Worm (Caenorhabditis elegans): ENCODE results near the gene ttr-27.
A peak's percentile ranks its signal among the peaks of the same experiment; 100 is the strongest.

ttr-27 gene

DNA sequence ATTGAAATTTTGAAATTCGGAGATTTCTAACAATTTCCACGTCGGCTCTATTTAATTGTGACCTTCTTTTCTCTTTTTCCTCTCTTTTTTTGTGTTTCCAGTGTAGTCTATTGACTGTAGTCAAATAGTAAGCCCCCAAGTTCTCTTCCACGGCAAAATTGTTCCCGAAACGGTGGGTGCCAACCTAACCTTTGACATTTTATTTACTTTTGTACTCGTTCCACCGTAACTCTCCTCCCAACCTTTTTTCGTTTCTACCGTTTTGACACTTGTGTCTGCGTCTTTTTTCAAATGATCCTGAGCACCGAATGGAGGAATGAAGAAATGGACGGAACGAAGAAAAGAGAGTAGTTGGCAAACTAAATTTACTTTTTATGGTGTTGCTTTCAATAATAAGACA lies 33.2 kb downstream of the ttr-27 start:
- TF ChIP-seq nhr-129 (tag; optimal IDR thresholded peaks at IDR 0.05) (peak; percentile 17), F13H6.1 (tag; optimal IDR thresholded peaks at IDR 0.05) (peak; percentile 40), fos-1 (tag; optimal IDR thresholded peaks at IDR 0.05) (no peak)

DNA sequence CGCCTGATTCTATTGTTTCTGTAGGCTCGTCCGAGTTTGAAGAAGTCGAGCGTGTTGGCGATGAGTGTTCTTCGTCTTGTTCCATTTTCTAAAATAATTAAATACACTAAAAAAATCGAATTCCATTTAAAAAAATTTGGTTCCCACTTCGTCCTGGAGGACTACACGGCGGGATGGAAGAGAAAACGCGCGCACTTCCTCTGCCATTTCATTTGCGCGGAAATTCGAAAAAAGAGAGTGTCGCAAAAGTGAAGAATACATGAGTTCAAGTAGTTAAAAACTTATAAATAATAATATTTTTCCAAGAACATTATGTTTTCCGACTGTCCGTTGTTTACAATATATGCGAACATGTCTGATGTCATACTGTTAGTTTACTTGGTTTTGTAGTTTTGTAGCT lies 34.0 kb downstream of the ttr-27 start, which contains the start of gene T07F10.3:
T07F10.3 (minus strand) TSS at position 98 of the 400 bp plus-strand sequence.
- TF ChIP-seq egl-27 (tag; optimal IDR thresholded peaks at IDR 0.05) (peak; percentile 59), nhr-77 (tag; optimal IDR thresholded peaks at IDR 0.05) (no peak), mbf-1 (tag; optimal IDR thresholded peaks at IDR 0.05) (no peak), snpc-4 (tag; optimal IDR thresholded peaks at IDR 0.05) (peak; percentile 76), elt-3 (tag; optimal IDR thresholded peaks at IDR 0.05) (no peak), skn-1 (tag; optimal IDR thresholded peaks at IDR 0.05) (peak; percentile 30), unc-62 (GFP tag; optimal IDR thresholded peaks at IDR 0.05) (no peak), C34F6.9 (tag; optimal IDR thresholded peaks at IDR 0.05) (peak; percentile 86), lsy-2 (tag; optimal IDR thresholded peaks at IDR 0.05) (peak; percentile 71 to 91), F13H6.1 (tag; optimal IDR thresholded peaks at IDR 0.05) (peak; percentile 88), fos-1 (tag; optimal IDR thresholded peaks at IDR 0.05) (peak; percentile 57), nhr-6 (tag; optimal IDR thresholded peaks at IDR 0.05) (no peak), elt-1 (tag; optimal IDR thresholded peaks at IDR 0.05) (no peak), unc-39 (tag; optimal IDR thresholded peaks at IDR 0.05) (no peak), mab-5 (tag; optimal IDR thresholded peaks at IDR 0.05) (peak; percentile 83), ama-1 (optimal IDR thresholded peaks at IDR 0.05) (peak; percentile 34), unc-55 (GFP tag; optimal IDR thresholded peaks at IDR 0.05) (peak; percentile 95), nhr-12 (tag; optimal IDR thresholded peaks at IDR 0.05) (no peak), nhr-237 (tag; optimal IDR thresholded peaks at IDR 0.05) (no peak), peb-1 (tag; optimal IDR thresholded peaks at IDR 0.05) (no peak), blmp-1 (tag; optimal IDR thresholded peaks at IDR 0.05; ENCODE audit: insufficient read depth) (peak; percentile 36), nhr-25 (tag; optimal IDR thresholded peaks at IDR 0.05) (peak; percentile 83), mdl-1 (tag; optimal IDR thresholded peaks at IDR 0.05) (no peak), dmd-4 (tag; optimal IDR thresholded peaks at IDR 0.05) (no peak), sma-9 (GFP tag; optimal IDR thresholded peaks at IDR 0.05) (peak; percentile 97), sma-9 (tag; optimal IDR thresholded peaks at IDR 0.05) (no peak), ztf-11 (tag; optimal IDR thresholded peaks at IDR 0.05) (no peak), zag-1 (tag; optimal IDR thresholded peaks at IDR 0.05) (no peak), nhr-129 (tag; optimal IDR thresholded peaks at IDR 0.05) (peak; percentile 59), ZK546.5 (tag; optimal IDR thresholded peaks at IDR 0.05) (no peak), nhr-11 (tag; optimal IDR thresholded peaks at IDR 0.05) (no peak), gmeb-1 (tag; optimal IDR thresholded peaks at IDR 0.05) (peak; percentile 99), R02D3.7 (tag; optimal IDR thresholded peaks at IDR 0.05) (peak; percentile 61), sma-3 (GFP tag; optimal IDR thresholded peaks at IDR 0.05) (peak; percentile 95), sem-4 (tag; optimal IDR thresholded peaks at IDR 0.05) (peak; percentile 35), ztf-1 (GFP tag; conservative IDR thresholded peaks at IDR 0.05) (no peak), ztf-4 (tag; optimal IDR thresholded peaks at IDR 0.05) (no peak), lin-11 (tag; optimal IDR thresholded peaks at IDR 0.05) (peak; percentile 76), nhr-21 (tag; optimal IDR thresholded peaks at IDR 0.05) (peak; percentile 80), lin-13 (GFP tag; optimal IDR thresholded peaks at IDR 0.05) (peak; percentile 89), nhr-10 (tag; optimal IDR thresholded peaks at IDR 0.05) (peak; percentile 2), nhr-23 (tag; optimal IDR thresholded peaks at IDR 0.05) (no peak), Y55F3AM.14 (GFP tag; optimal IDR thresholded peaks at IDR 0.05) (peak; percentile 17), crh-2 (tag; optimal IDR thresholded peaks at IDR 0.05) (peak; percentile 83), alr-1 (tag; optimal IDR thresholded peaks at IDR 0.05) (no peak), ceh-16 (tag; optimal IDR thresholded peaks at IDR 0.05) (peak; percentile 50)

Data from whole organism, L2 larva.